Fruit fly (Drosophila melanogaster) whole organism, embryonic: ENCODE data around the gene CG5762.
A peak's percentile ranks its signal among the peaks of the same experiment; 100 is the strongest.

Experiments used
- BEAF-32 ChIP-seq: fragments of 200-800 bp; sonication (Bioruptor generic); optimal IDR thresholded peaks from 3 replicates; lab custom pipeline; 2017; ENCODE audit warnings: missing biosample characterization, missing genetic modification characterization, mild to moderate bottlenecking, moderate library complexity, missing genetic modification reagents
- C15 ChIP-seq: fragments of 200-800 bp; sonication (Bioruptor generic); IDR thresholded peaks from 3 replicates; pipeline ENCODE4 v1.3.6; 2022; ENCODE audit warnings: missing biosample characterization, missing genetic modification characterization
- CG10267 ChIP-seq: fragments of 200-800 bp; sonication (Bioruptor generic); optimal IDR thresholded peaks from 2 replicates; lab custom pipeline; 2018; ENCODE audit warnings: missing biosample characterization, mild to moderate bottlenecking, missing genetic modification characterization, moderate library complexity
- CG10366 ChIP-seq: fragments of 200-800 bp; sonication (Bioruptor generic); IDR thresholded peaks from 2 replicates; pipeline ENCODE4 v1.3.6; 2022; ENCODE audit warnings: missing biosample characterization, missing genetic modification characterization
- CG11560 ChIP-seq: fragments of 200-800 bp; sonication (Bioruptor generic); IDR thresholded peaks from 3 replicates; pipeline ENCODE4 v1.3.6; 2022; ENCODE audit warnings: missing biosample characterization, missing genetic modification characterization
- CG12104 ChIP-seq: fragments of 200-800 bp; sonication (Bioruptor generic); optimal IDR thresholded peaks from 3 replicates; lab custom pipeline; 2016; ENCODE audit warnings: missing biosample characterization, missing genetic modification characterization
- CG12155 ChIP-seq: fragments of 200-800 bp; sonication (Bioruptor generic); optimal IDR thresholded peaks from 3 replicates; lab custom pipeline; 2016; ENCODE audit warnings: missing biosample characterization, missing genetic modification characterization
- CG13894 ChIP-seq: fragments of 200-800 bp; sonication (Bioruptor generic); optimal IDR thresholded peaks from 3 replicates; lab custom pipeline; 2018; ENCODE audit warnings: missing biosample characterization, mild to moderate bottlenecking, missing genetic modification characterization, moderate library complexity
- CG15073 ChIP-seq: fragments of 200-800 bp; sonication (Bioruptor generic); optimal IDR thresholded peaks from 2 replicates; lab custom pipeline; 2016; ENCODE audit warnings: missing biosample characterization, missing genetic modification characterization
- CG15514 ChIP-seq: fragments of 200-800 bp; sonication (Bioruptor generic); optimal IDR thresholded peaks from 3 replicates; lab custom pipeline; 2017; ENCODE audit warnings: missing biosample characterization, missing genetic modification characterization, mild to moderate bottlenecking, moderate library complexity, missing genetic modification reagents
- CG16813 ChIP-seq: fragments of 200-800 bp; sonication (Bioruptor generic); IDR thresholded peaks from 3 replicates; pipeline ENCODE4 v1.3.6; 2022; ENCODE audit warnings: missing biosample characterization, missing genetic modification characterization; ENCODE audit not compliant: partially characterized antibody
- CG18599 ChIP-seq: fragments of 200-800 bp; sonication (Bioruptor generic); optimal IDR thresholded peaks from 3 replicates; lab custom pipeline; 2017; ENCODE audit warnings: missing biosample characterization, missing genetic modification characterization, mild to moderate bottlenecking, moderate library complexity, missing genetic modification reagents
- CG30431 ChIP-seq: fragments of 200-800 bp; sonication (Bioruptor generic); optimal IDR thresholded peaks from 2 replicates; lab custom pipeline; 2017; ENCODE audit warnings: missing biosample characterization, missing genetic modification characterization
- CG32767 ChIP-seq: fragments of 200-800 bp; sonication (Bioruptor generic); IDR thresholded peaks from 2 replicates; pipeline ENCODE4 v1.3.6; 2022; ENCODE audit warnings: missing biosample characterization, missing genetic modification characterization
- CG3838 ChIP-seq: fragments of 200-800 bp; sonication (Bioruptor generic); optimal IDR thresholded peaks from 3 replicates; lab custom pipeline; 2016; ENCODE audit warnings: missing biosample characterization, missing genetic modification characterization
- CG4282 ChIP-seq: fragments of 200-800 bp; sonication (Bioruptor generic); optimal IDR thresholded peaks from 2 replicates; lab custom pipeline; 2016; ENCODE audit warnings: missing biosample characterization, missing genetic modification characterization
- CG4360 ChIP-seq: fragments of 200-800 bp; sonication (Bioruptor generic); IDR thresholded peaks from 2 replicates; pipeline ENCODE4 v1.3.6; 2022; ENCODE audit warnings: missing biosample characterization, missing genetic modification characterization
- CG6683 ChIP-seq: fragments of 200-800 bp; sonication (Bioruptor generic); optimal IDR thresholded peaks from 2 replicates; lab custom pipeline; 2017; ENCODE audit warnings: missing biosample characterization, mild to moderate bottlenecking, missing genetic modification characterization, missing genetic modification reagents
- CG7745 ChIP-seq: fragments of 200-800 bp; sonication (Bioruptor generic); optimal IDR thresholded peaks from 2 replicates; lab custom pipeline; 2018; ENCODE audit warnings: missing biosample characterization, mild to moderate bottlenecking, missing genetic modification characterization, moderate library complexity
- CG8924 ChIP-seq: fragments of 200-800 bp; optimal IDR thresholded peaks from 3 replicates; lab custom pipeline; 2019; ENCODE audit warnings: missing biosample characterization, mild to moderate bottlenecking, missing genetic modification characterization, moderate library complexity
- CG9727 ChIP-seq: fragments of 200-800 bp; sonication (Bioruptor generic); optimal IDR thresholded peaks from 3 replicates; lab custom pipeline; 2017; ENCODE audit warnings: missing biosample characterization, mild to moderate bottlenecking, missing genetic modification characterization
- D ChIP-seq, 2 experiments: fragments of 200-800 bp in 1 of 2; fragments of >200 bp in 1 of 2; sonication (Bioruptor generic) in 1 of 2; optimal IDR thresholded peaks; 2 replicates in 1 of 2; 3 replicates in 1 of 2; lab custom pipeline; 2017; ENCODE audit warnings: mild to moderate bottlenecking in 1 of 2, missing biosample characterization in 1 of 2, missing genetic modification characterization in 1 of 2, missing genetic modification reagents in 1 of 2
- Dek ChIP-seq: fragments of 200-800 bp; sonication (Bioruptor generic); optimal IDR thresholded peaks from 3 replicates; lab custom pipeline; 2019; ENCODE audit warnings: missing biosample characterization, mild to moderate bottlenecking, missing genetic modification characterization, moderate library complexity
- ERR ChIP-seq: fragments of 200-800 bp; sonication (Bioruptor generic); optimal IDR thresholded peaks from 2 replicates; lab custom pipeline; 2016; ENCODE audit warnings: missing biosample characterization, missing genetic modification characterization
- Eip74EF ChIP-seq, 2 experiments: fragments of 200-800 bp in 1 of 2; fragments of >200 bp in 1 of 2; sonication (Bioruptor generic) in 1 of 2; optimal IDR thresholded peaks; 2 replicates each; lab custom pipeline; 2017 to 2019; ENCODE audit warnings: missing biosample characterization in 2 of 2, missing genetic modification characterization in 2 of 2, mild to moderate bottlenecking in 1 of 2, moderate library complexity in 1 of 2
- Elba2 ChIP-seq: fragments of 200-800 bp; sonication (Bioruptor generic); optimal IDR thresholded peaks from 3 replicates; lab custom pipeline; 2016; ENCODE audit warnings: missing biosample characterization, missing genetic modification characterization
- Ets65A ChIP-seq: fragments of 200-800 bp; sonication (Bioruptor generic); peaks from one replicate; lab custom pipeline; 2016; ENCODE audit warnings: missing biosample characterization, missing genetic modification characterization
- H15 ChIP-seq: fragments of 200-800 bp; sonication (Bioruptor generic); IDR thresholded peaks from 3 replicates; pipeline ENCODE4 v1.3.6; 2022; ENCODE audit warnings: missing biosample characterization, missing genetic modification characterization
- HLH54F ChIP-seq: fragments of 200-800 bp; sonication (Bioruptor generic); optimal IDR thresholded peaks from 3 replicates; lab custom pipeline; 2016; ENCODE audit warnings: missing biosample characterization, missing genetic modification characterization
- Lpt ChIP-seq: fragments of >200 bp; optimal IDR thresholded peaks from 2 replicates; lab custom pipeline; 2018; ENCODE audit warnings: missing biosample characterization, missing genetic modification characterization
- Mad ChIP-seq: fragments of 200-800 bp; sonication (Bioruptor generic); optimal IDR thresholded peaks from 2 replicates; lab custom pipeline; 2016; ENCODE audit warnings: missing biosample characterization, missing genetic modification characterization
- Myb ChIP-seq: fragments of 200-800 bp; sonication (Bioruptor generic); optimal IDR thresholded peaks from 2 replicates; lab custom pipeline; 2016; ENCODE audit warnings: missing biosample characterization, missing genetic modification characterization
- PHDP ChIP-seq: fragments of 200-800 bp; sonication (Bioruptor generic); optimal IDR thresholded peaks from 3 replicates; lab custom pipeline; 2018; ENCODE audit warnings: missing biosample characterization, mild to moderate bottlenecking, missing genetic modification characterization, moderate library complexity
- Sox102F ChIP-seq: fragments of 200-800 bp; sonication (Bioruptor generic); optimal IDR thresholded peaks from 2 replicates; lab custom pipeline; 2018; ENCODE audit warnings: missing biosample characterization, mild to moderate bottlenecking, missing genetic modification characterization, moderate library complexity
- Trl ChIP-seq, 3 experiments: fragments of >200 bp in 2 of 3; fragments of 200-800 bp in 1 of 3; sonication (Bioruptor generic) in 1 of 3; optimal IDR thresholded peaks; 2 replicates in 1 of 3; 3 replicates in 2 of 3; lab custom pipeline; 2016 to 2017; ENCODE audit warnings: missing biosample characterization in 1 of 3, missing genetic modification characterization in 1 of 3
- bbx ChIP-seq: fragments of 200-800 bp; sonication (Bioruptor generic); IDR thresholded peaks from 2 replicates; pipeline ENCODE4 v1.3.6; 2022; ENCODE audit warnings: missing biosample characterization, missing genetic modification characterization; ENCODE audit not compliant: partially characterized antibody
- cas ChIP-seq: fragments of 200-800 bp; sonication (Bioruptor generic); IDR thresholded peaks from 2 replicates; pipeline ENCODE4 v1.3.6; 2022; ENCODE audit warnings: missing biosample characterization, missing genetic modification characterization
- eyg ChIP-seq: fragments of 200-800 bp; sonication (Bioruptor generic); optimal IDR thresholded peaks from 3 replicates; lab custom pipeline; 2016; ENCODE audit warnings: missing biosample characterization, missing genetic modification characterization
- gsb-n ChIP-seq: fragments of 200-800 bp; sonication (Bioruptor generic); optimal IDR thresholded peaks from 3 replicates; lab custom pipeline; 2018; ENCODE audit warnings: missing biosample characterization, mild to moderate bottlenecking, missing genetic modification characterization
- her ChIP-seq: fragments of 200-800 bp; sonication (Bioruptor generic); optimal IDR thresholded peaks from 2 replicates; lab custom pipeline; 2016; ENCODE audit warnings: missing biosample characterization, missing genetic modification characterization
- jigr1 ChIP-seq: fragments of 200-800 bp; sonication (Bioruptor generic); IDR thresholded peaks from 3 replicates; pipeline ENCODE4 v1.3.6; 2022; ENCODE audit warnings: missing biosample characterization, missing genetic modification characterization
- lab ChIP-seq: fragments of 200-800 bp; sonication (Bioruptor generic); optimal IDR thresholded peaks from 3 replicates; lab custom pipeline; 2017; ENCODE audit warnings: missing biosample characterization, missing genetic modification characterization, mild to moderate bottlenecking, moderate library complexity, missing genetic modification reagents
- mirr ChIP-seq: fragments of 200-800 bp; sonication (Bioruptor generic); optimal IDR thresholded peaks from 3 replicates; lab custom pipeline; 2018; ENCODE audit warnings: missing biosample characterization, mild to moderate bottlenecking, missing genetic modification characterization
- nom ChIP-seq: fragments of 200-800 bp; sonication (Bioruptor generic); optimal IDR thresholded peaks from 2 replicates; lab custom pipeline; 2017; ENCODE audit warnings: missing biosample characterization, missing genetic modification characterization, mild to moderate bottlenecking, moderate library complexity, missing genetic modification reagents
- org-1 ChIP-seq: fragments of 200-800 bp; sonication (Bioruptor generic); optimal IDR thresholded peaks from 2 replicates; lab custom pipeline; 2017; ENCODE audit warnings: missing biosample characterization, missing genetic modification characterization
- ranshi ChIP-seq: fragments of 200-800 bp; sonication (Bioruptor generic); IDR thresholded peaks from 2 replicates; pipeline ENCODE4 v1.3.6; 2022; ENCODE audit warnings: missing biosample characterization, missing genetic modification characterization
- repo ChIP-seq: fragments of 200-800 bp; sonication (Bioruptor generic); optimal IDR thresholded peaks from 2 replicates; lab custom pipeline; 2016; ENCODE audit warnings: missing biosample characterization, missing genetic modification characterization
- z ChIP-seq: fragments of 200-800 bp; sonication (Bioruptor generic); IDR thresholded peaks from 3 replicates; pipeline ENCODE4 v1.3.6; 2022; ENCODE audit warnings: missing biosample characterization, missing genetic modification characterization

CG5762 gene

dm6 chr3R:24318217-24319082, 43.0 kb downstream of the CG5762 start, which contains the start of the genes Nab2 and BRWD3 (continued):
- TF ChIP-seq Myb (GFP tag; lab: Kevin White, UChicago) (no peak), ERR (no peak), repo (GFP tag; lab: Kevin White, UChicago) (no peak), nom (GFP tag; lab: Kevin White, UChicago) (no peak), CG4360 (no peak), CG16813 (GFP tag; lab: Robert Waterston, UW) (peak; percentile 71), C15 (GFP tag; lab: Robert Waterston, UW) (no peak), Lpt (no peak), Eip74EF (GFP tag; optimal IDR thresholded peaks at IDR 0.05; lab: Kevin White, UChicago) (no peak), CG4282 (no peak), CG12104 (GFP tag; lab: Kevin White, UChicago) (peak; percentile 49), PHDP (tag; lab: Kevin White, UChicago) (no peak), CG10366 (GFP tag; lab: Robert Waterston, UW) (no peak), Sox102F (GFP tag; lab: Kevin White, UChicago) (no peak), gsb-n (no peak), org-1 (no peak), D (optimal IDR thresholded peaks at IDR 0.05; lab: Kevin White, UChicago) (no peak), D (GFP tag; optimal IDR thresholded peaks at IDR 0.05; lab: Kevin White, UChicago) (no peak), z (GFP tag; lab: Robert Waterston, UW) (no peak), mirr (no peak), Elba2 (GFP tag; lab: Kevin White, UChicago) (no peak), CG11560 (tag; lab: Robert Waterston, UW) (peak; percentile 57; the same call in 2 of the 3 replicates), Mad (GFP tag; lab: Kevin White, UChicago) (peak; percentile 30), Ets65A (peak; percentile 84), Dek (tag; lab: Kevin White, UChicago) (peak; percentile 21), CG3838 (GFP tag; lab: Kevin White, UChicago) (no peak), lab (GFP tag; lab: Kevin White, UChicago) (no peak), CG7745 (tag; lab: Kevin White, UChicago) (no peak), CG12155 (peak; percentile 39), bbx (peak; percentile 75), H15 (GFP tag; lab: Robert Waterston, UW) (no peak), HLH54F (GFP tag; lab: Kevin White, UChicago) (no peak), eyg (GFP tag; lab: Kevin White, UChicago) (no peak), CG8924 (tag; lab: Kevin White, UChicago) (peak; percentile 42), CG30431 (no peak), ranshi (GFP tag; lab: Robert Waterston, UW) (peak; percentile 37; the same call in 1 of the 2 replicates), BEAF-32 (GFP tag; lab: Kevin White, UChicago) (peak; percentile 76), CG15514 (peak; percentile 34), CG9727 (GFP tag; lab: Kevin White, UChicago) (peak; percentile 64), CG13894 (tag; lab: Kevin White, UChicago) (no peak), CG18599 (GFP tag; lab: Kevin White, UChicago) (no peak), cas (GFP tag; lab: Robert Waterston, UW) (no peak), jigr1 (GFP tag; lab: Robert Waterston, UW) (no peak), her (no peak), CG15073 (no peak), CG6683 (no peak), CG10267 (tag; lab: Kevin White, UChicago) (no peak), Trl (optimal IDR thresholded peaks at IDR 0.05; lab: Kevin White, UChicago) (no peak), Trl (GFP tag; optimal IDR thresholded peaks at IDR 0.05; lab: Kevin White, UChicago) (peak; percentile 27), CG32767 (GFP tag; lab: Robert Waterston, UW) (0 out of 2 replicates have a peak, but pooled peaks have one; percentile 25)
